Worm (Caenorhabditis elegans) whole organism, mixed stage, embryonic: ENCODE results near the gene cpt-5.

Experiments used
- M03D4.4 ChIP-seq: sonication (generic microtip); optimal IDR thresholded peaks from 2 replicates; lab custom pipeline; 2017; ENCODE audit warnings: mild to moderate bottlenecking, missing genetic modification characterization, missing compliant biosample characterization
- ces-1 ChIP-seq: fragments of 150-350 bp; optimal IDR thresholded peaks from 2 replicates; lab custom pipeline; 2014; ENCODE audit warnings: missing biosample characterization, missing genetic modification reagents, missing genetic modification characterization
- lin-13 ChIP-seq: fragments of 150-350 bp; optimal IDR thresholded peaks from 2 replicates; lab custom pipeline; 2014; ENCODE audit warnings: missing biosample characterization, missing genetic modification characterization
- lsy-2 ChIP-seq: fragments of 150-350 bp; optimal IDR thresholded peaks from 2 replicates; lab custom pipeline; 2014; ENCODE audit warnings: missing biosample characterization, missing genetic modification characterization
- mep-1 ChIP-seq: fragments of 150-350 bp; optimal IDR thresholded peaks from 2 replicates; lab custom pipeline; 2017; ENCODE audit warnings: missing biosample characterization, missing genetic modification reagents, missing genetic modification characterization, inconsistent platforms
- pha-4 ChIP-seq: fragments of 150-350 bp; optimal IDR thresholded peaks from 2 replicates; lab custom pipeline; 2018; ENCODE audit warnings: missing biosample characterization, missing genetic modification reagents, missing genetic modification characterization
- snpc-4 ChIP-seq: fragments of 150-350 bp; optimal IDR thresholded peaks from 2 replicates; lab custom pipeline; 2014; ENCODE audit warnings: missing biosample characterization, missing genetic modification characterization
- unc-62 ChIP-seq: fragments of 150-350 bp; optimal IDR thresholded peaks from 2 replicates; lab custom pipeline; 2014; ENCODE audit warnings: missing biosample characterization, missing genetic modification reagents, missing genetic modification characterization
- zip-8 ChIP-seq: fragments of 150-350 bp; optimal IDR thresholded peaks from 2 replicates; lab custom pipeline; 2014; ENCODE audit warnings: missing biosample characterization, missing genetic modification characterization
- ztf-11 ChIP-seq: fragments of 150-350 bp; optimal IDR thresholded peaks from 2 replicates; lab custom pipeline; 2014; ENCODE audit warnings: missing biosample characterization, missing genetic modification characterization

DNA sequence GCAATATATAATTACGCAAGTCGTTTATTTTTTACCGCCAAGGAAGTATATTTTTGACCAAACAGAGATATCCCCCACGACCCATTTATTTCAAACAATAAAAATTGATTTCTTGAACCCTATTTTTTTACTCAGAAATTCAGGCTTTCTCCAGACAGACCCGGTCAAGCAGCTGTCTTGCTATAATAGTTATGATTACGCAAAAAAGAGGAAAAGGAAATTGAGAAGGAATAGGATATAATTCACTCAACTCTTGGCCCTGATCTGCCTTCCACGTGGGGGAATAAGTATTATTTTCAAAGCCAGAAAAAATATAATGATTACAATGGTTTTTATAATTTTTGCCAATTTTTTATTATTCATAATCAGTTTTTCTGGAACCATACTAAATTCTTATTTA is 15.9 kb upstream of the cpt-5 start, which contains the start of gene srx-136:
- TF ChIP-seq ces-1 (GFP tag; lab: Kevin White, UChicago) (no peak), ztf-11 (no peak), lin-13 (tag; lab: Kevin White, UChicago) (no peak), unc-62 (GFP tag; lab: Kevin White, UChicago) (no peak), M03D4.4 (tag; lab: Kevin White, UChicago) (no peak), lsy-2 (tag; lab: Kevin White, UChicago) (no peak), pha-4 (tag; lab: Kevin White, UChicago) (no peak), zip-8 (tag; lab: Kevin White, UChicago) (no peak), mep-1 (no peak), snpc-4 (tag; lab: Kevin White, UChicago) (no peak)
